Worm (Caenorhabditis elegans): ENCODE data around the gene col-71.

- no peak for TF ChIP-seq tbx-11 (GFP tag; IDR thresholded peaks at IDR 0.05)
- TF ChIP-seq pes-1 (GFP tag; IDR thresholded peaks at IDR 0.05) = no peak
- TF ChIP-seq ama-1 (optimal IDR thresholded peaks at IDR 0.05) = no peak
Measured at ce11 chrII:3524097-3524496, 21.7 kb upstream of the col-71 start, which contains the start of gene col-72.

Data from whole organism, early embryonic.